Fruit fly (Drosophila melanogaster): Measurements from ENCODE around the gene CG9577.

- no peak for TF ChIP-seq EcR (GFP tag; optimal IDR thresholded peaks at IDR 0.05)
- TF ChIP-seq Snoo (tag; optimal IDR thresholded peaks at IDR 0.05) = no peak
- no peak for TF ChIP-seq CG17806 (tag; optimal IDR thresholded peaks at IDR 0.05)
- TF ChIP-seq CG32121 (GFP tag; IDR thresholded peaks at IDR 0.05) = no peak
- no peak for TF ChIP-seq CG4496 (GFP tag; IDR thresholded peaks at IDR 0.05)
- TF ChIP-seq Ets98B (GFP tag; IDR thresholded peaks at IDR 0.05) = no peak
- no peak for TF ChIP-seq CG8159 (tag; optimal IDR thresholded peaks at IDR 0.05)
- no peak for TF ChIP-seq D1 (tag; optimal IDR thresholded peaks at IDR 0.05)
- no peak for TF ChIP-seq CG10348 (GFP tag; IDR thresholded peaks at IDR 0.05)
Measured at dm6 chrX:20162586-20162985, 3.9 kb upstream of the CG9577 start.

Data from whole organism, pupa.